Worm (Caenorhabditis elegans) whole organism, midembryonic: ENCODE results near the gene srd-1.

Experiments used
- T22C8.4 ChIP-seq: fragments of 200-800 bp; sonication (Bioruptor generic); IDR thresholded peaks from 2 replicates; pipeline ENCODE4 v1.3.6; 2022; ENCODE audit warnings: missing genetic modification characterization, missing compliant biosample characterization
- cog-1 ChIP-seq: sonication (generic microtip); optimal IDR thresholded peaks from 2 replicates; lab custom pipeline; 2016; ENCODE audit warnings: missing genetic modification characterization, missing compliant biosample characterization
- flt-1 ChIP-seq: fragments of 200-800 bp; sonication (Bioruptor generic); IDR thresholded peaks from 2 replicates; pipeline ENCODE4 v1.3.6; 2022; ENCODE audit warnings: missing genetic modification characterization, missing compliant biosample characterization
- klf-2 ChIP-seq: fragments of 200-800 bp; sonication (Bioruptor generic); conservative IDR thresholded peaks from 2 replicates; pipeline ENCODE4 v1.3.6; 2022; ENCODE audit warnings: missing genetic modification reagents, missing genetic modification characterization, missing compliant biosample characterization
- med-1 ChIP-seq: sonication (generic microtip); optimal IDR thresholded peaks from 2 replicates; lab custom pipeline; 2017; ENCODE audit warnings: missing genetic modification characterization, mild to moderate bottlenecking, missing compliant biosample characterization, antibody characterized with exemption, missing genetic modification reagents; ENCODE audit not compliant: insufficient read depth
- ref-1 ChIP-seq: fragments of 200-800 bp; sonication (Bioruptor generic); conservative IDR thresholded peaks from 2 replicates; pipeline ENCODE4 v1.3.6; 2022; ENCODE audit warnings: missing genetic modification reagents, missing genetic modification characterization, missing compliant biosample characterization
- tab-1 ChIP-seq: fragments of 200-800 bp; sonication (Bioruptor generic); IDR thresholded peaks from 2 replicates; pipeline ENCODE4 v1.3.6; 2022; ENCODE audit warnings: missing genetic modification characterization, missing compliant biosample characterization
- ztf-23 ChIP-seq: fragments of 200-800 bp; sonication (Bioruptor generic); IDR thresholded peaks from 2 replicates; pipeline ENCODE4 v1.3.6; 2022; ENCODE audit warnings: missing genetic modification reagents, missing genetic modification characterization, missing compliant biosample characterization
- ztf-29 ChIP-seq: fragments of 200-800 bp; sonication (Bioruptor generic); IDR thresholded peaks from 2 replicates; pipeline ENCODE4 v1.3.6; 2022; ENCODE audit warnings: missing genetic modification reagents, missing genetic modification characterization, missing compliant biosample characterization

srd-1 gene

DNA sequence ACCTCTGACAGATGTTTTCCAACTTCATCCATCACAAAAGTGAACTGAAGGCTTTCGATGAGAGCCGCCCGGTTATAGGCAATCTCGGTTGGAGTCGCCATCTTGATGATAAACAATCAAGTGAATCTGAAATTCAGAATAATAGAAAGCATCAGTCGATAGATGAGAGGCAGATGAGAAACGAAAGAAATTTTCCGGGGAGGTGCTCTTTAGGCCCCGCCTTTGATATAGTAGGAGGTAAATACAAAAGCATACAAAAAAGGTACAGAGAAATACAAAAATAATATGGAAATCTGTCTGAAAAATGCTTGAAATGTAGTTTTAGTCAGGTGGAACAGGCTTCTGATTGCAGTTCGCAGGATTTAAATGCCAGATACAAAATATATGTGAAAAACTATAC is at the start of gene srd-1:
TSS of gene srd-1 (minus strand) at position 101 of the 400 bp plus-strand sequence.
- TF ChIP-seq med-1 (GFP tag; lab: Kevin White, UChicago), result no peak
- no peak for TF ChIP-seq ztf-23 (GFP tag; lab: Robert Waterston, UW)
- TF ChIP-seq cog-1 (tag; lab: Kevin White, UChicago), result no peak

- TF ChIP-seq klf-2 (no peak), med-1 (GFP tag; lab: Kevin White, UChicago) (no peak), ref-1 (GFP tag; lab: Robert Waterston, UW) (no peak), ztf-23 (GFP tag; lab: Robert Waterston, UW) (no peak), T22C8.4 (no peak), flt-1 (GFP tag; lab: Robert Waterston, UW) (no peak), tab-1 (GFP tag; lab: Robert Waterston, UW) (no peak), cog-1 (tag; lab: Kevin White, UChicago) (no peak), ztf-29 (no peak)
Measured at ce11 chrII:10231874-10232273, 49.3 kb upstream of the srd-1 start.

- TF ChIP-seq ref-1 (GFP tag; lab: Robert Waterston, UW) (no peak), ztf-23 (GFP tag; lab: Robert Waterston, UW) (no peak), T22C8.4 (no peak)
Measured at ce11 chrII:10230972-10231371, 48.4 kb upstream of the srd-1 start, which contains the start of gene T01E8.8. T01E8.8 (plus strand) TSS chrII:10231272.

DNA sequence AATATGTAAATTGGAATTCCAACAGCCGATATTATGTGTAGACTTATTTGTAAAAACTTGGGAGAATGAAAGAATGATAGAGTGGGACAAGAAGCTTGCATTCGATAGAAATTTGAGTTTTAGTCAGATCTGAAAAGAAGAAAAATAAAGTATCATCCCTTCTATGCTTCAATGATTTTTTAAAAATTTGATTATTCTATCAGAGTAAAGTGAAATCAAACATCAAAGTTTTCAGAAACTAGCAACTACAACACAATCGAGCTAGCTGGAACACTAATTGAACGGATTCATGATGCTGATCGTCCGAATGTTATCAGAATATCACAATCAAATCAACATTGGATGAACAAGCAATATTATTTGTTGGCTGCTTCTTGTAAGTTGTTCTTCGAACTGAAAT is 44.5 kb upstream of the srd-1 start, which contains the start of gene srh-135:
TSS of gene srh-135 (minus strand) at position 101 of the 400 bp plus-strand sequence.
- no peak for TF ChIP-seq klf-2
- no peak for TF ChIP-seq med-1 (GFP tag; lab: Kevin White, UChicago)

DNA sequence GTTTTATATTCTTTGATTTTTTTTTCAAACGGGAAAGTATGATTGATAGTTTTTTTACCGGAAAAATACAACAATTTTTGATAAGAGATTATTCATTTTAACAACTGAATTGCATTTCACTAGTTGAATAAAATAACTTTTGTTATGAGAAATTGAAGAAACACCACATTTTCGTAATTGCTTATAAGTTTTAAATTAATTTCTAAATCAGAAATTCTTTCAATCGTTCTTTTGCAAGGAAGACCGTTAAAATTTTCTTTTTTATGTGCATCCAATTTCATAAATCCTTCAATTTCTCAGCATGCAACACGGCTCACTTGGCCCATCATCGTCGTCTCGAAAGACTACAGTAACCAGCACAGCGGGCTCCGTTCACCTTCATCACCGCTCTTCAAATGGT is 40.0 kb upstream of the srd-1 start, which contains the start of gene plc-3:
TSS of gene plc-3 (plus strand) at position 301 of the 400 bp plus-strand sequence.
- no peak for TF ChIP-seq med-1 (GFP tag; lab: Kevin White, UChicago)
- TF ChIP-seq tab-1 (GFP tag; lab: Robert Waterston, UW), result no peak
- no peak for TF ChIP-seq ref-1 (GFP tag; lab: Robert Waterston, UW)
- no peak for TF ChIP-seq cog-1 (tag; lab: Kevin White, UChicago)
- no peak for TF ChIP-seq ztf-23 (GFP tag; lab: Robert Waterston, UW)
- TF ChIP-seq ztf-29, result no peak
- no peak for TF ChIP-seq klf-2
- TF ChIP-seq flt-1 (GFP tag; lab: Robert Waterston, UW), result no peak
- no peak for TF ChIP-seq T22C8.4

ce11 chrII:10221627-10222026 is 39.1 kb upstream of the srd-1 start:
- TF ChIP-seq med-1 (GFP tag; lab: Kevin White, UChicago), result no peak
- TF ChIP-seq ref-1 (GFP tag; lab: Robert Waterston, UW), result no peak
- TF ChIP-seq flt-1 (GFP tag; lab: Robert Waterston, UW), result no peak
- no peak for TF ChIP-seq tab-1 (GFP tag; lab: Robert Waterston, UW)
- TF ChIP-seq ztf-23 (GFP tag; lab: Robert Waterston, UW), result no peak
- TF ChIP-seq T22C8.4, result no peak
- TF ChIP-seq ztf-29, result no peak
- no peak for TF ChIP-seq cog-1 (tag; lab: Kevin White, UChicago)
- TF ChIP-seq klf-2, result no peak

DNA sequence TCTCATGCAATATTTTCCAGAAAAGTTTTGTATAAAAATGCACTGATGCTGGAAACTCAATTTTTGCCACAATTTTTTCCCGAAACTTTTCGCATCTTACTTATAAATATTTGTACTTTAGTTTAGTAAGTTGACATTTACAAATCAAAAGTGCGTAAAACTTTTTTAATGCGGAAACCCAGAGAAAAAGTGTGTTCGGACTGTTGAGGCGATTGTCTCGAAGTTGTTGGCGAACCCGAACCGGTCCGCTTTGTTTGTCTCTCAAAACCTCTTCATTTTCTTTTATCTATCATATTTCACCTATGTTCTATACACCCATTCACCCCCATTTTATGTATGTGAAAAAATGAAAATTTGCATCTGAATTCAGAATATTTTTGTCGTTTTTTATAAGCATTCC is 38.1 kb upstream of the srd-1 start:
- TF ChIP-seq flt-1 (GFP tag; lab: Robert Waterston, UW), result no peak
- TF ChIP-seq T22C8.4, result no peak
- TF ChIP-seq ref-1 (GFP tag; lab: Robert Waterston, UW), result no peak
- TF ChIP-seq ztf-29, result no peak
- TF ChIP-seq cog-1 (tag; lab: Kevin White, UChicago), result no peak
- no peak for TF ChIP-seq tab-1 (GFP tag; lab: Robert Waterston, UW)
- TF ChIP-seq klf-2, result no peak
- no peak for TF ChIP-seq med-1 (GFP tag; lab: Kevin White, UChicago)
- no peak for TF ChIP-seq ztf-23 (GFP tag; lab: Robert Waterston, UW)

- no peak for TF ChIP-seq med-1 (GFP tag; lab: Kevin White, UChicago)
- TF ChIP-seq T22C8.4, result no peak
- TF ChIP-seq tab-1 (GFP tag; lab: Robert Waterston, UW), result no peak
- no peak for TF ChIP-seq flt-1 (GFP tag; lab: Robert Waterston, UW)
- TF ChIP-seq ztf-23 (GFP tag; lab: Robert Waterston, UW), result no peak
- no peak for TF ChIP-seq ztf-29
- TF ChIP-seq ref-1 (GFP tag; lab: Robert Waterston, UW), result no peak
- TF ChIP-seq cog-1 (tag; lab: Kevin White, UChicago), result no peak
- no peak for TF ChIP-seq klf-2
Measured at ce11 chrII:10218171-10218570, 35.6 kb upstream of the srd-1 start, which contains the start of gene ref-1. ref-1 (plus strand) TSS chrII:10218471.

DNA sequence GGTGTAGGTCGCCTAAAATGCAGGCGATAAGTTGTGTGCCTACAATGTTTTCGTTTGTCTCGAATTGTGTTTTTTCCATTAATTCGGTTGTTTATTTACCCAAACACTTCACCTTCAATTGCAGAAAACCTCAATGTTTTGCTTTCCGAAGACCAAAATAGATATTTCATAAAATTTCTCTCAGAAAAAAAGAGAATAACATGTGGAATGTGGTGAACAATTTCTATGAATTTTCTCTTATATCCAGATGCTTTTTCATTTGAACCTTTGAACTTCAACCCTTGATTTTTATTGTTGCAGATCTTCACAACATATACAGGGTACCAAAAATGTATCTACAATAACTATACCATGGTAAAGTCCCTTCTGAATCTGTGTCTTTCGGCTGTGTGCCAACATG is 23.9 kb upstream of the srd-1 start, which contains the start of gene T01E8.1:
TSS of gene T01E8.1 (plus strand) at position 301 of the 400 bp plus-strand sequence.
- no peak for TF ChIP-seq tab-1 (GFP tag; lab: Robert Waterston, UW)
- TF ChIP-seq klf-2, result no peak
- no peak for TF ChIP-seq med-1 (GFP tag; lab: Kevin White, UChicago)
- no peak for TF ChIP-seq cog-1 (tag; lab: Kevin White, UChicago)
- no peak for TF ChIP-seq ztf-23 (GFP tag; lab: Robert Waterston, UW)

- TF ChIP-seq tab-1 (GFP tag; lab: Robert Waterston, UW) (no peak), flt-1 (GFP tag; lab: Robert Waterston, UW) (no peak), med-1 (GFP tag; lab: Kevin White, UChicago) (no peak), klf-2 (no peak), T22C8.4 (no peak), ztf-29 (no peak), ref-1 (GFP tag; lab: Robert Waterston, UW) (no peak), cog-1 (tag; lab: Kevin White, UChicago) (no peak), ztf-23 (GFP tag; lab: Robert Waterston, UW) (no peak)
Measured at ce11 chrII:10204428-10205049, 22.0 kb upstream of the srd-1 start.
